Fruit fly (Drosophila melanogaster) whole organism, embryonic: ENCODE results near the gene PIG-S.

Experiments used
- ATbp ChIP-seq: fragments of 200-800 bp; sonication (Bioruptor generic); optimal IDR thresholded peaks from 2 replicates; lab custom pipeline; 2017; ENCODE audit warnings: missing biosample characterization, mild to moderate bottlenecking, missing genetic modification characterization, missing genetic modification reagents
- Bgb ChIP-seq: fragments of 200-800 bp; sonication (Bioruptor generic); IDR thresholded peaks from 2 replicates; pipeline ENCODE4 v1.3.6; 2022; ENCODE audit warnings: missing biosample characterization, missing genetic modification characterization; ENCODE audit not compliant: partially characterized antibody
- CG12071 ChIP-seq: fragments of 200-800 bp; sonication (Bioruptor generic); optimal IDR thresholded peaks from 3 replicates; lab custom pipeline; 2018; ENCODE audit warnings: missing biosample characterization, mild to moderate bottlenecking, missing genetic modification characterization
- CG14014 ChIP-seq: fragments of 200-800 bp; sonication (Bioruptor generic); IDR thresholded peaks from 2 replicates; pipeline ENCODE4 v1.3.6; 2022; ENCODE audit warnings: missing biosample characterization, missing genetic modification characterization
- CG7745 ChIP-seq: fragments of 200-800 bp; sonication (Bioruptor generic); optimal IDR thresholded peaks from 2 replicates; lab custom pipeline; 2018; ENCODE audit warnings: missing biosample characterization, mild to moderate bottlenecking, missing genetic modification characterization, moderate library complexity
- grn ChIP-seq: fragments of 200-800 bp; sonication (Bioruptor generic); optimal IDR thresholded peaks from 3 replicates; lab custom pipeline; 2017; ENCODE audit warnings: missing biosample characterization, missing genetic modification characterization
- gro ChIP-seq: fragments of 200-800 bp; sonication (Bioruptor generic); optimal IDR thresholded peaks from 2 replicates; lab custom pipeline; 2016; ENCODE audit warnings: missing biosample characterization, missing genetic modification characterization
- ssp ChIP-seq: fragments of 200-800 bp; sonication (Bioruptor generic); IDR thresholded peaks from 2 replicates; pipeline ENCODE4 v1.3.6; 2022; ENCODE audit warnings: missing biosample characterization, missing genetic modification characterization

DNA sequence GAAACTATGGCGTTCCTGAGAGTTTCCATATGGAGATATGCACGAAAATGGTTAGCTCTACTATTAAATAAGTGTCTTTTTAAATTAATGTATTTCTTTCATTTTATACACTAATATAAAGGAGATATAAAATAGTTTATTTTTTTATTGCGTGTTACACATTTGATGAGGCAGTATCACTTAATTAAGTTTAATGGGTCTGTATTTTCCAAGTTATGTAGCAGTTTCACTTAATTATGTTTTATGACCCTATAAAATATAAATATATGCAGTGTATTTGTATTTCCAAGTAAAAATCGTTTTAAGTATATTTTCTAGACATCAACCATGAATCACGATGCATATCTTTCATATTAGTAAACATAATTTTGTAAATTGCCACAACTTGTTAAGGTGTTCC lies 48.9 kb upstream of the PIG-S start:
- TF ChIP-seq Bgb: no peak
- TF ChIP-seq grn (GFP tag; lab: Kevin White, UChicago): no peak
- no peak for TF ChIP-seq CG12071 (GFP tag; lab: Kevin White, UChicago)
- TF ChIP-seq CG7745 (tag; lab: Kevin White, UChicago): no peak
- TF ChIP-seq CG14014: no peak
- TF ChIP-seq ssp (GFP tag; lab: Robert Waterston, UW): no peak
- TF ChIP-seq gro (GFP tag; lab: Kevin White, UChicago): no peak
- no peak for TF ChIP-seq ATbp (GFP tag; lab: Kevin White, UChicago)
